Worm (Caenorhabditis elegans) whole organism, young adult: Measurements from ENCODE around the gene nhr-36.

Source experiments
- B0336.3 ChIP-seq: fragments of 200-800 bp; sonication (Bioruptor generic); IDR thresholded peaks from 2 replicates; pipeline ENCODE4 v1.3.6; 2022; ENCODE audit warnings: missing genetic modification characterization, missing compliant biosample characterization
- D2030.7 ChIP-seq: fragments of 200-800 bp; sonication (Bioruptor generic); IDR thresholded peaks from 2 replicates; pipeline ENCODE4 v1.3.6; 2022; ENCODE audit warnings: missing genetic modification reagents, missing genetic modification characterization, missing compliant biosample characterization
- F33H1.4 ChIP-seq: fragments of 200-800 bp; sonication (Bioruptor generic); IDR thresholded peaks from 2 replicates; pipeline ENCODE4 v1.3.6; 2022; ENCODE audit warnings: missing genetic modification reagents, missing genetic modification characterization, missing compliant biosample characterization
- akir-1 ChIP-seq: fragments of 200-800 bp; sonication (Bioruptor generic); optimal IDR thresholded peaks from 2 replicates; lab custom pipeline; 2018; ENCODE audit warnings: mild to moderate bottlenecking, missing genetic modification characterization, moderate library complexity, missing compliant biosample characterization
- atf-7 ChIP-seq: sonication (generic microtip); optimal IDR thresholded peaks from 2 replicates; lab custom pipeline; 2017; ENCODE audit warnings: mild to moderate bottlenecking, missing genetic modification characterization, missing compliant biosample characterization
- chd-7 ChIP-seq: sonication (generic microtip); optimal IDR thresholded peaks from 2 replicates; lab custom pipeline; 2016; ENCODE audit warnings: mild to moderate bottlenecking, missing genetic modification characterization, moderate library complexity, missing compliant biosample characterization
- pha-4 ChIP-seq: fragments of 150-350 bp; sonication (generic microtip); optimal IDR thresholded peaks from 2 replicates; lab custom pipeline; 2014; ENCODE audit warnings: missing biosample characterization, missing genetic modification reagents, missing genetic modification characterization
- unc-130 ChIP-seq: sonication (generic microtip); optimal IDR thresholded peaks from 2 replicates; lab custom pipeline; 2016; ENCODE audit warnings: missing genetic modification reagents, missing genetic modification characterization, missing compliant biosample characterization
- ztf-6 ChIP-seq: fragments of 200-800 bp; sonication (Bioruptor generic); IDR thresholded peaks from 2 replicates; pipeline ENCODE4 v1.3.6; 2022; ENCODE audit warnings: missing genetic modification reagents, missing genetic modification characterization, missing compliant biosample characterization

DNA sequence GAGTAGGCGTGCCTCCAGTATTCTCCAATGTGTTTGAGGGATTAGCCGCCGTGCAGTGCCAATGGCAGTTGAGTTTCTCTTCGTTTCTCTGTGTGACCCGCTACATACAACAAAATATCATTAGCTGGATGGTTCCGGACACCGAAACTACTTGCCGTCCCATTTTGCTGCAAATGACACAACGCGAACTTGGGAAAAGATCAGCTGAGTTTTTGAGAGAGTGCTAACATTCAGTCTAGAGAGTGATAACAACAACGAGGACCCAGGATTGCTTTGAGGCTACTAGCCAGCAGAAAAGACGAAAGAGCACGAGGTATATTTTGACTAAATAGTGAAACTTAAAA, 42.0 kb downstream of the nhr-36 start:
- TF ChIP-seq F33H1.4 (GFP tag; lab: Robert Waterston, UW): no peak
- no peak for TF ChIP-seq B0336.3
- TF ChIP-seq atf-7 (tag; lab: Kevin White, UChicago): no peak
- no peak for TF ChIP-seq chd-7 (tag; lab: Kevin White, UChicago)
- no peak for TF ChIP-seq unc-130 (GFP tag; lab: Kevin White, UChicago)
- TF ChIP-seq ztf-6: no peak
- no peak for TF ChIP-seq D2030.7 (GFP tag; lab: Robert Waterston, UW)
- TF ChIP-seq pha-4 (tag; lab: Kevin White, UChicago): no peak
- TF ChIP-seq akir-1 (GFP tag; lab: Kevin White, UChicago): no peak
